Worm (Caenorhabditis elegans) whole organism, late embryonic: Measurements from ENCODE around the gene F13A7.7.

ENCODE experiments used
- ceh-19 ChIP-seq: fragments of 200-800 bp; sonication (Bioruptor generic); optimal IDR thresholded peaks from 2 replicates; lab custom pipeline; 2018; ENCODE audit warnings: mild to moderate bottlenecking, missing genetic modification characterization, missing compliant biosample characterization
- ceh-6 ChIP-seq: fragments of 200-800 bp; sonication (Bioruptor generic); optimal IDR thresholded peaks from 2 replicates; lab custom pipeline; 2018; ENCODE audit warnings: mild to moderate bottlenecking, missing genetic modification characterization, missing compliant biosample characterization
- ceh-9 ChIP-seq: sonication (generic microtip); optimal IDR thresholded peaks from 2 replicates; lab custom pipeline; 2016; ENCODE audit warnings: mild to moderate bottlenecking, missing genetic modification characterization, inconsistent platforms, missing compliant biosample characterization
- elt-2 ChIP-seq: sonication (generic microtip); optimal IDR thresholded peaks from 2 replicates; lab custom pipeline; 2016; ENCODE audit warnings: missing genetic modification reagents, missing genetic modification characterization, missing compliant biosample characterization
- lim-6 ChIP-seq: sonication (generic microtip); optimal IDR thresholded peaks from 2 replicates; lab custom pipeline; 2016; ENCODE audit warnings: missing genetic modification characterization, missing compliant biosample characterization
- lin-11 ChIP-seq: fragments of 200-800 bp; sonication (Bioruptor generic); optimal IDR thresholded peaks from 2 replicates; lab custom pipeline; 2018; ENCODE audit warnings: mild to moderate bottlenecking, missing genetic modification characterization, missing compliant biosample characterization
- pha-2 ChIP-seq: sonication (generic microtip); optimal IDR thresholded peaks from 2 replicates; lab custom pipeline; 2017; ENCODE audit warnings: mild to moderate bottlenecking, missing genetic modification characterization, missing compliant biosample characterization
- ref-2 ChIP-seq: sonication (generic microtip); optimal IDR thresholded peaks from 2 replicates; lab custom pipeline; 2016; ENCODE audit warnings: missing genetic modification characterization, missing compliant biosample characterization
- rnt-1 ChIP-seq: sonication (generic microtip); optimal IDR thresholded peaks from 2 replicates; lab custom pipeline; 2016; ENCODE audit warnings: missing genetic modification characterization, missing compliant biosample characterization
- sdc-2 ChIP-seq: sonication (generic microtip); optimal IDR thresholded peaks from 2 replicates; lab custom pipeline; 2016; ENCODE audit warnings: missing genotype, missing genetic modification characterization, missing compliant biosample characterization
- unc-55 ChIP-seq: sonication (generic microtip); optimal IDR thresholded peaks from 2 replicates; lab custom pipeline; 2017; ENCODE audit warnings: missing biosample characterization, missing genetic modification reagents, missing genetic modification characterization

ce11 chrV:16382949-16383348 is 680 bp downstream of the F13A7.7 start:
- TF ChIP-seq ceh-9 (tag; lab: Kevin White, UChicago) (no peak), ceh-19 (GFP tag; lab: Kevin White, UChicago) (no peak), elt-2 (tag; lab: Kevin White, UChicago) (no peak), lin-11 (tag; lab: Kevin White, UChicago) (no peak), pha-2 (no peak), ceh-6 (no peak), ref-2 (tag; lab: Kevin White, UChicago) (no peak), sdc-2 (tag; lab: Kevin White, UChicago) (no peak), lim-6 (tag; lab: Kevin White, UChicago) (no peak), rnt-1 (tag; lab: Kevin White, UChicago) (no peak), unc-55 (GFP tag; lab: Kevin White, UChicago) (no peak)
